Fruit fly (Drosophila melanogaster): ENCODE results near the gene CG43774.

CG43774 gene

DNA sequence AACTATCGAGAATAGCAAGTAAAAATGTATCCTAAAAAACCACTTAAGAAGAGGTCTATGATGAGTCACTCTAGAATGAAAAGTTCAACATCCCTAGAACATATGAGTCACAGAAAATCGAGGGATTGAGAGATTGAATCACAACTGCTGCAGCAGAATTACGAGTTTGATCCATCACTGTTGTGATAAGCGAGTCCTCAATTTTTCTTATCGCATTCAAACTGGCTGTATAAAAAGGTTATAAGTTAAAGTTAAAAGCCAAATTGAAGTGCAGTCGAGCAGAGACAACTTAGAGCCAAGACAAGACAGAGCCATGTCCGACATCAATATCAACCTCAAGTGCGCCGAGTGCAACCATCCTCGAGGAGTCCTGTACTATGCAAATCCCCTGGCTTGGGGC is 1.1 kb upstream of the CG43774 start, which contains the start of gene CG43773:
Gene CG43773 (plus strand): TSS at position 301 of the 400 bp plus-strand sequence.
- TF ChIP-seq CG17806 (tag; optimal IDR thresholded peaks at IDR 0.05) (no peak), EcR (GFP tag; optimal IDR thresholded peaks at IDR 0.05) (no peak), rn (GFP tag; IDR thresholded peaks at IDR 0.05) (no peak), CG8159 (tag; optimal IDR thresholded peaks at IDR 0.05) (no peak), CG34367 (tag; optimal IDR thresholded peaks at IDR 0.05) (no peak), CG9948 (tag; optimal IDR thresholded peaks at IDR 0.05) (no peak), CG8301 (tag; optimal IDR thresholded peaks at IDR 0.05) (no peak), CG4496 (GFP tag; IDR thresholded peaks at IDR 0.05) (no peak), CG15710 (tag; optimal IDR thresholded peaks at IDR 0.05) (no peak), CG12605 (GFP tag; IDR thresholded peaks at IDR 0.05) (no peak), gl (tag; optimal IDR thresholded peaks at IDR 0.05) (no peak), CG13204 (GFP tag; optimal IDR thresholded peaks at IDR 0.05) (no peak), Pif1B (GFP tag; optimal IDR thresholded peaks at IDR 0.05) (no peak), D1 (tag; optimal IDR thresholded peaks at IDR 0.05) (no peak), CG10348 (GFP tag; IDR thresholded peaks at IDR 0.05) (no peak)

DNA sequence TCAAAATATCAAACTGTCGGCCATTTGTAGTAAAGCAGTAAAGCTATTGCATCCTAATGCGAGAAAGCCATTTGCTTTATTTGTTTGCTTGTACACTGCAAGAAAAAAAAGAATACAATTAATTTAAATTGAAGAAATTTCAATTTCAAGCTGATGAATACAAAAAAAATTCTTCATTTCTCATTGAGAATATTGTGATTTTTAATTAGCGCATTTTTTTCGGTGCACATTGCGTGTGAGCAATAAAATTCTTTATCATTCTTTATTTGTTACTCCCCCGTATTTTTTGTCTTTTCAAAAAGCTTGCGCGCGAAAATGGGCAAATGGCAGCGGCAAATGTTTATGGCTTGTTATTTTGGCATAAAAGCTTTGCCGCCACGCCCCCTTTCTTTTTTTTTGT is 3.6 kb downstream of the CG43774 start:
- TF ChIP-seq CG34367 (tag; optimal IDR thresholded peaks at IDR 0.05) (no peak), CG13204 (GFP tag; optimal IDR thresholded peaks at IDR 0.05) (no peak), CG15710 (tag; optimal IDR thresholded peaks at IDR 0.05) (no peak), Pif1A (GFP tag; optimal IDR thresholded peaks at IDR 0.05) (no peak), CG12605 (GFP tag; IDR thresholded peaks at IDR 0.05) (no peak), CG17806 (tag; optimal IDR thresholded peaks at IDR 0.05) (no peak), CG8159 (tag; optimal IDR thresholded peaks at IDR 0.05) (no peak), Snoo (tag; optimal IDR thresholded peaks at IDR 0.05) (no peak), gl (tag; optimal IDR thresholded peaks at IDR 0.05) (no peak), CG8301 (tag; optimal IDR thresholded peaks at IDR 0.05) (no peak), CG4496 (GFP tag; IDR thresholded peaks at IDR 0.05) (no peak), Pif1B (GFP tag; optimal IDR thresholded peaks at IDR 0.05) (no peak), CG14655 (GFP tag; optimal IDR thresholded peaks at IDR 0.05) (no peak), Ets98B (GFP tag; IDR thresholded peaks at IDR 0.05) (no peak), CG32121 (GFP tag; IDR thresholded peaks at IDR 0.05) (no peak), EcR (GFP tag; optimal IDR thresholded peaks at IDR 0.05) (no peak)

DNA sequence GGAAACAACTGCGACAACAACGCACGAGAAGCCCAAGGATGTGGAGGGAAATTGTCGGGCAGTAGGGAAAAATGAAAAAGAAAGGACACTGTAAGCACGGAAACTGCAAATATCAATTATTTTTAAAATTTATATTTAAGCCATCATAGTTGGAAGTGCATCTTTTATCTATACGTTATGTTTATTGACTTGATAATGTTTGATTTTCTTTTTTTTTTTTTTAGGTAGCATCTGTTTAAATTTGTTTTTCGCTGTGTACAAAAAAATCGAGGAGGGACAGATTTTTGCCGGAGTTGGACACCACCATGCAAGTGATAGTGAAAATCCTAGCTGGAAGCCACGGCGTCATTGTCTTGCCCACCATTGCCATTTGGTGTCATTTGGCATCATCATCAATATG is 10.7 kb downstream of the CG43774 start:
- TF ChIP-seq fd96Ca (GFP tag; IDR thresholded peaks at IDR 0.05) (no peak), Pif1B (GFP tag; optimal IDR thresholded peaks at IDR 0.05) (no peak), CG12605 (GFP tag; IDR thresholded peaks at IDR 0.05) (no peak), Pif1A (GFP tag; optimal IDR thresholded peaks at IDR 0.05) (no peak), rn (GFP tag; IDR thresholded peaks at IDR 0.05) (no peak), Snoo (tag; optimal IDR thresholded peaks at IDR 0.05) (no peak), CG8301 (tag; optimal IDR thresholded peaks at IDR 0.05) (no peak), gl (tag; optimal IDR thresholded peaks at IDR 0.05) (no peak), CG9948 (tag; optimal IDR thresholded peaks at IDR 0.05) (no peak), CG14655 (GFP tag; optimal IDR thresholded peaks at IDR 0.05) (no peak), D1 (tag; optimal IDR thresholded peaks at IDR 0.05) (no peak), CG15710 (tag; optimal IDR thresholded peaks at IDR 0.05) (no peak), EcR (GFP tag; optimal IDR thresholded peaks at IDR 0.05) (no peak), Ets98B (GFP tag; IDR thresholded peaks at IDR 0.05) (no peak), CG17806 (tag; optimal IDR thresholded peaks at IDR 0.05) (no peak), CG8159 (tag; optimal IDR thresholded peaks at IDR 0.05) (no peak)

dm6 chr2L:4019765-4020164 is 11.3 kb downstream of the CG43774 start:
- TF ChIP-seq CG17806 (tag; optimal IDR thresholded peaks at IDR 0.05) (no peak), D1 (tag; optimal IDR thresholded peaks at IDR 0.05) (peak; percentile 38), CG8301 (tag; optimal IDR thresholded peaks at IDR 0.05) (no peak), rn (GFP tag; IDR thresholded peaks at IDR 0.05) (no peak), Snoo (tag; optimal IDR thresholded peaks at IDR 0.05) (no peak), EcR (GFP tag; optimal IDR thresholded peaks at IDR 0.05) (no peak), Pif1B (GFP tag; optimal IDR thresholded peaks at IDR 0.05) (no peak)

dm6 chr2L:4020188-4020587 is 11.7 kb downstream of the CG43774 start:
- TF ChIP-seq CG15710 (tag; optimal IDR thresholded peaks at IDR 0.05) (no peak), CG12605 (GFP tag; IDR thresholded peaks at IDR 0.05) (no peak), CG8159 (tag; optimal IDR thresholded peaks at IDR 0.05) (no peak), CG17806 (tag; optimal IDR thresholded peaks at IDR 0.05) (no peak), EcR (GFP tag; optimal IDR thresholded peaks at IDR 0.05) (no peak), CG9948 (tag; optimal IDR thresholded peaks at IDR 0.05) (no peak), D1 (tag; optimal IDR thresholded peaks at IDR 0.05) (no peak), gl (tag; optimal IDR thresholded peaks at IDR 0.05) (no peak), Pif1A (GFP tag; optimal IDR thresholded peaks at IDR 0.05) (no peak), rn (GFP tag; IDR thresholded peaks at IDR 0.05) (no peak), Pif1B (GFP tag; optimal IDR thresholded peaks at IDR 0.05) (no peak), CG34367 (tag; optimal IDR thresholded peaks at IDR 0.05) (no peak), Snoo (tag; optimal IDR thresholded peaks at IDR 0.05) (no peak), fd96Ca (GFP tag; IDR thresholded peaks at IDR 0.05) (no peak), CG13204 (GFP tag; optimal IDR thresholded peaks at IDR 0.05) (no peak), CG4496 (GFP tag; IDR thresholded peaks at IDR 0.05) (no peak), CG10348 (GFP tag; IDR thresholded peaks at IDR 0.05) (no peak), CG14655 (GFP tag; optimal IDR thresholded peaks at IDR 0.05) (no peak)

- TF ChIP-seq CG14655 (GFP tag; optimal IDR thresholded peaks at IDR 0.05) (peak; percentile 37), EcR (GFP tag; optimal IDR thresholded peaks at IDR 0.05) (no peak)
These were observed 13.3 kb downstream of the CG43774 start for dm6 chr2L:4021608-4022342.

Measured in whole organism, pupa.